Worm (Caenorhabditis elegans) whole organism, late embryonic: Measurements from ENCODE around the gene szy-20.

Source experiments
- C08G9.2 ChIP-seq: sonication (generic microtip); optimal IDR thresholded peaks from 2 replicates; lab custom pipeline; 2016; ENCODE audit warnings: mild to moderate bottlenecking, missing genetic modification characterization, moderate library complexity, missing compliant biosample characterization
- C38D4.7 ChIP-seq: fragments of 200-800 bp; sonication (Bioruptor generic); optimal IDR thresholded peaks from 2 replicates; lab custom pipeline; 2018; ENCODE audit warnings: mild to moderate bottlenecking, missing genetic modification characterization, moderate library complexity, missing compliant biosample characterization
- F13H6.1 ChIP-seq: sonication (generic microtip); optimal IDR thresholded peaks from 2 replicates; lab custom pipeline; 2016; ENCODE audit warnings: missing genetic modification characterization, missing compliant biosample characterization
- ahr-1 ChIP-seq: sonication (generic microtip); optimal IDR thresholded peaks from 2 replicates; lab custom pipeline; 2016; ENCODE audit warnings: missing genetic modification characterization, missing compliant biosample characterization
- ceh-14 ChIP-seq: sonication (generic microtip); optimal IDR thresholded peaks from 2 replicates; lab custom pipeline; 2016; ENCODE audit warnings: missing genotype, missing genetic modification characterization, missing compliant biosample characterization
- ceh-30 ChIP-seq: fragments of 150-350 bp; optimal IDR thresholded peaks from 2 replicates; lab custom pipeline; 2014; ENCODE audit warnings: missing biosample characterization, missing genetic modification characterization
- ceh-31 ChIP-seq: sonication (generic microtip); optimal IDR thresholded peaks from 2 replicates; lab custom pipeline; 2016; ENCODE audit warnings: missing genetic modification characterization, missing compliant biosample characterization
- elt-4 ChIP-seq: sonication (generic microtip); optimal IDR thresholded peaks from 2 replicates; lab custom pipeline; 2016; ENCODE audit warnings: missing genetic modification characterization, missing compliant biosample characterization
- ets-4 ChIP-seq: sonication (generic microtip); optimal IDR thresholded peaks from 2 replicates; lab custom pipeline; 2016; ENCODE audit warnings: missing genetic modification characterization, missing compliant biosample characterization
- eyg-1 ChIP-seq: sonication (generic microtip); optimal IDR thresholded peaks from 2 replicates; lab custom pipeline; 2016; ENCODE audit warnings: missing genotype, missing genetic modification characterization, missing compliant biosample characterization
- fkh-10 ChIP-seq: fragments of 150-350 bp; optimal IDR thresholded peaks from 2 replicates; lab custom pipeline; 2014; ENCODE audit warnings: missing biosample characterization, missing genetic modification reagents, missing genetic modification characterization
- fkh-6 ChIP-seq: sonication (generic microtip); optimal IDR thresholded peaks from 2 replicates; lab custom pipeline; 2016; ENCODE audit warnings: missing genetic modification characterization, missing compliant biosample characterization
- hlh-30 ChIP-seq: sonication (generic microtip); optimal IDR thresholded peaks from 2 replicates; lab custom pipeline; 2017; ENCODE audit warnings: antibody characterized with exemption, missing genetic modification characterization, missing compliant biosample characterization; ENCODE audit not compliant: insufficient read depth
- hlh-8 ChIP-seq: sonication (generic microtip); optimal IDR thresholded peaks from 2 replicates; lab custom pipeline; 2016; ENCODE audit warnings: missing genotype, missing genetic modification characterization, missing compliant biosample characterization
- lim-6 ChIP-seq: sonication (generic microtip); optimal IDR thresholded peaks from 2 replicates; lab custom pipeline; 2016; ENCODE audit warnings: missing genetic modification characterization, missing compliant biosample characterization
- nhr-232 ChIP-seq: sonication (generic microtip); optimal IDR thresholded peaks from 2 replicates; lab custom pipeline; 2016; ENCODE audit warnings: missing genetic modification characterization, missing compliant biosample characterization
- pag-3 ChIP-seq: sonication (generic microtip); optimal IDR thresholded peaks from 2 replicates; lab custom pipeline; 2016; ENCODE audit warnings: missing compliant biosample characterization, missing genetic modification characterization, borderline replicate concordance
- pax-1 ChIP-seq: fragments of 150-350 bp; optimal IDR thresholded peaks from 2 replicates; lab custom pipeline; 2014; ENCODE audit warnings: missing biosample characterization, missing genetic modification characterization
- pros-1 ChIP-seq: fragments of 150-350 bp; optimal IDR thresholded peaks from 2 replicates; lab custom pipeline; 2014; ENCODE audit warnings: missing biosample characterization, missing genetic modification reagents, missing genetic modification characterization
- ref-2 ChIP-seq: sonication (generic microtip); optimal IDR thresholded peaks from 2 replicates; lab custom pipeline; 2016; ENCODE audit warnings: missing genetic modification characterization, missing compliant biosample characterization
- sdc-2 ChIP-seq: sonication (generic microtip); optimal IDR thresholded peaks from 2 replicates; lab custom pipeline; 2016; ENCODE audit warnings: missing genotype, missing genetic modification characterization, missing compliant biosample characterization
- sox-2 ChIP-seq: fragments of 200-800 bp; sonication (Bioruptor generic); IDR thresholded peaks from 2 replicates; pipeline ENCODE4 v1.3.6; 2022; ENCODE audit warnings: missing genetic modification reagents, missing genetic modification characterization, missing compliant biosample characterization
- sox-4 ChIP-seq: sonication (generic microtip); optimal IDR thresholded peaks from 2 replicates; lab custom pipeline; 2017; ENCODE audit warnings: mild to moderate bottlenecking, missing genetic modification characterization, inconsistent platforms, missing compliant biosample characterization
- tbx-7 ChIP-seq: sonication (generic microtip); optimal IDR thresholded peaks from 2 replicates; lab custom pipeline; 2016; ENCODE audit warnings: missing genotype, missing genetic modification characterization, missing compliant biosample characterization
- unc-3 ChIP-seq, 2 experiments: fragments of 200-800 bp in 1 of 2; sonication (Bioruptor generic) in 1 of 2; sonication (generic microtip) in 1 of 2; conservative IDR thresholded peaks in 1 of 2; optimal IDR thresholded peaks in 1 of 2; 2 replicates each; pipeline versions ENCODE4 v1.3.6 to Lab custom; 2016 to 2022; ENCODE audit warnings: missing compliant biosample characterization in 2 of 2, missing genetic modification characterization in 2 of 2, missing genetic modification reagents in 1 of 2
- unc-42 ChIP-seq: sonication (generic microtip); optimal IDR thresholded peaks from 2 replicates; lab custom pipeline; 2016; ENCODE audit warnings: missing genotype, missing genetic modification characterization, missing compliant biosample characterization
- unc-55 ChIP-seq: sonication (generic microtip); optimal IDR thresholded peaks from 2 replicates; lab custom pipeline; 2017; ENCODE audit warnings: missing biosample characterization, missing genetic modification reagents, missing genetic modification characterization
- zip-5 ChIP-seq: sonication (generic microtip); optimal IDR thresholded peaks from 2 replicates; lab custom pipeline; 2016; ENCODE audit warnings: missing genetic modification characterization, missing compliant biosample characterization

The szy-20 gene

DNA sequence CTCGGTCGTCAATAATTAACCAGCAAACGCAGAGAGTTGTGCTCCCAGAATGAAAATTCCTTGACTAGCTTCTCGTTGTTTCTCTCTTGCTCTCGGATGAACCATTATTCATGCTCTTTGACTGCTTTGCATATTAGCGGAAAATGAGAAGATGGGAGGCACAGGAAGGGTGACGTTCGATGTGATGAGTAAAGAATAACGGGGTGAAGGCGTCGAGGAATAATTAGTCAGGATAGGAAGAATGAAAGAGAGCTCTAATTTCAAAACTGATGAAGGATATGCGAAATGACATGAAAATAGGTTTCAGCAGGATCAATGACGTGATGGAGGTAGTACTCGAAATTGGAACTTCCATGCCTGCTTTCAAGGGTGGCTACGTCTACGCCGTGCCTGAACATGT lies 17.9 kb downstream of the szy-20 start:
- TF ChIP-seq ceh-31 (tag; lab: Kevin White, UChicago): peak; percentile 43
- peak; percentile 27 for TF ChIP-seq ceh-14
- TF ChIP-seq ets-4 (tag; lab: Kevin White, UChicago): no peak
- TF ChIP-seq C38D4.7 (GFP tag; lab: Kevin White, UChicago): no peak

- TF ChIP-seq unc-42 (tag; lab: Kevin White, UChicago) (peak; percentile 54), C08G9.2 (tag; lab: Kevin White, UChicago) (no peak)
Observed at ce11 chrII:8948640-8949039, 20.5 kb downstream of the szy-20 start.

ce11 chrII:8947391-8947790 lies 21.7 kb downstream of the szy-20 start, which contains the start of gene cutl-15:
Gene cutl-15, minus strand, starts transcription at chrII:8947688.
- TF ChIP-seq ref-2 (tag; lab: Kevin White, UChicago) (no peak), unc-55 (GFP tag; lab: Kevin White, UChicago) (no peak), ceh-31 (tag; lab: Kevin White, UChicago) (no peak), hlh-8 (tag; lab: Kevin White, UChicago) (no peak), sdc-2 (no peak), eyg-1 (tag; lab: Kevin White, UChicago) (no peak), ahr-1 (tag; lab: Kevin White, UChicago) (no peak), zip-5 (tag; lab: Kevin White, UChicago) (no peak), elt-4 (tag; lab: Kevin White, UChicago) (no peak)
- TF ChIP-seq, all 69 proteins: peak for 0

DNA sequence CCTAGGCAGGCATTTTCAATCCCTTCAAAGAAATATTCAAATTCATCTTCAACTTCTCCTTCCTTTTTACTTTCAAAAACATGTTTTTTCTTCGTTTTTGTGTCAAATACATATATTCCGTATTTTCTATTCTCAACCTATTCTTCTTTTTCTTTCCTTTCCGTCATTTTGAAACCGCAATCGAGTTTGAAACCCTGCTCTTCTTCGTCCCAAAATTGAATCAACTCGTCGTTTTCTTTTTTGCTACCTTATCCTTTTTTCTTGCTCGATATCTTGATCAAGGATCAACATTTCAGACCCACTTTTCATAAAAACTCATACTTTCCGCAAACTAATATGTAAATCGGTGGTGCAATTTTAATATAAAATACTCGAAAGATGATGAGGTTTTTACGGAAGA lies 24.0 kb downstream of the szy-20 start:
- no peak for TF ChIP-seq sox-4
- TF ChIP-seq pag-3: no peak
- no peak for TF ChIP-seq unc-3 (GFP tag; conservative IDR thresholded peaks at IDR 0.05; lab: Robert Waterston, UW)
- TF ChIP-seq unc-3 (tag; optimal IDR thresholded peaks at IDR 0.05; lab: Kevin White, UChicago): no peak
- TF ChIP-seq lim-6 (tag; lab: Kevin White, UChicago): no peak
- TF ChIP-seq unc-42 (tag; lab: Kevin White, UChicago): peak; percentile 82
- TF ChIP-seq eyg-1 (tag; lab: Kevin White, UChicago): no peak

DNA sequence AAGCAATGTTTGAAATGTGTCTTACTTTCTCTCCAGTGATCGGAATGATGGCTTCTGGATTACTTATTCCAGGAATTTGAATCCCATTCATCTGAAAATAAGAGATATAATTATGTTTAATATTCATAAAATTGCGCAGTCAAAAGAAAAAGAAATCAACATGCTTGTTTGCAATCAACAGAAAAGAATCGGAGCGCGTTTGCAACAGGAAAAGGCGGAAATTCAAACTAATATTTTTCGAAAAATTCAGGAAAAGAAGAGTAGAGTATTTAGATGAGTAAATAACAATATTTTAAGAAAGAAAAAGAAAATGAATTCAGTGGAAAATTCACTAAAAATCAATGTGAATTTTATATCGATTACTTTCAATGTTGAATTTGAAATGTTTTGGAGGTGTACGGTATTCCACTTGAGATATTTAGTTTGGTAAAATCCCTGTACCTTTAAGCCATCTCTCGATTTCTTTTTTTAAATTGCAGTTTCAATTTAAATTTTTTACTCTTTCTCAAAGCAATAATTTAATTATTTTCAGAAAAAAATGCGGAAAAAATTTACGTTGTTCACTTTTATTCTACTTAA lies 28.7 kb downstream of the szy-20 start, which contains the start of the genes set-17 and T21B10.4:
Gene set-17 (minus strand): TSS at position 127 of the 579 bp plus-strand sequence.
Gene T21B10.4 (plus strand): TSS at position 533 of the 579 bp plus-strand sequence.
- TF ChIP-seq hlh-8 (tag; lab: Kevin White, UChicago) (no peak), hlh-30 (tag; lab: Kevin White, UChicago) (no peak), elt-4 (tag; lab: Kevin White, UChicago) (no peak), sox-4 (no peak), fkh-6 (no peak), unc-42 (tag; lab: Kevin White, UChicago) (no peak), ahr-1 (tag; lab: Kevin White, UChicago) (no peak), fkh-10 (GFP tag; lab: Kevin White, UChicago) (no peak), ceh-30 (tag; lab: Kevin White, UChicago) (no peak), sox-2 (no peak), pros-1 (tag; lab: Kevin White, UChicago) (no peak), nhr-232 (tag; lab: Kevin White, UChicago) (no peak), C38D4.7 (GFP tag; lab: Kevin White, UChicago) (no peak), ref-2 (tag; lab: Kevin White, UChicago) (no peak), C08G9.2 (tag; lab: Kevin White, UChicago) (no peak), tbx-7 (no peak)
- TF ChIP-seq, all 69 proteins: peak for 0

DNA sequence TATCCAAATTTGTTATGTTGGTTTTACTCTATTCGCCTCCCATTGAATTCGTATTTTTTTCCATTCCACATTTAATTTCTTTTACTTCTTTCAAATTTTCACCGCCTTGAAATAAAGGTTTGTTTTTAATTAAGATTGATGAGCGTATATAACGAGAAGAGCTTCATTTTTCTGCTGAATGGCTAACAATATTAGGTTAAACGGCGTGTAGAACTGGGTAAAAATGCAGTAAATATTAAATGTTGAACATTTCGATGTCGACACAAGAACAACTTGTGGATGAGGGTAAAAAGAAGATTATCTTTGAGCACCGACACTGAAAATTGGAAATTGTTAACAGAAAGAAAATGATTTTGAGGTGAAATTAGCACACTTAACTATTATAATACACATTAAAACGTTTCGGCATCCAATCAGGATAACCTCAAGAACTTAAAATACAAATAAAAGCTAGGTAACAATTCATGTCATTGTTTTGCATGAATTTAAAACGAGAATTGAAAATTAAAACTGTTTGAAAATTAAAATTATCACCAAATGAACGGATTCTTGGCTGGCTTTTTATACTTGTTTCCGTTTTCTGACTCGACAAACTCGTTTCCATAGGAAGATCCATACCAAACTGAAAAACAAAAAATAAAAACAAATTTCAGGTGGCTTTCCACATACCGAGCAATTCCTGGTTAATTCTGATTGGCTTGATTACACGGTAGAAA lies 30.1 kb downstream of the szy-20 start:
- TF ChIP-seq F13H6.1 (tag; lab: Kevin White, UChicago) (no peak), pax-1 (tag; lab: Kevin White, UChicago) (no peak)
